Fruit fly (Drosophila melanogaster): ENCODE results near the gene CG6527.

- no peak for TF ChIP-seq CG8478 (optimal IDR thresholded peaks at IDR 0.05)
- no peak for TF ChIP-seq CTCF (optimal IDR thresholded peaks at IDR 0.05)
These were observed 25.0 kb downstream of the CG6527 start for dm6 chr3L:10533878-10534277.
